Fruit fly (Drosophila melanogaster) whole organism, embryonic: Measurements from ENCODE around the gene CG13002.

Source experiments
- BEAF-32 ChIP-seq: fragments of 200-800 bp; sonication (Bioruptor generic); optimal IDR thresholded peaks from 3 replicates; lab custom pipeline; 2017; ENCODE audit warnings: missing biosample characterization, missing genetic modification characterization, mild to moderate bottlenecking, moderate library complexity, missing genetic modification reagents
- CG10274 ChIP-seq: fragments of 200-800 bp; sonication (Bioruptor generic); optimal IDR thresholded peaks from 3 replicates; lab custom pipeline; 2017; ENCODE audit warnings: missing biosample characterization, mild to moderate bottlenecking, missing genetic modification characterization
- CG10321 ChIP-seq: fragments of 200-800 bp; sonication (Bioruptor generic); IDR thresholded peaks from 2 replicates; pipeline ENCODE4 v1.3.6; 2022; ENCODE audit warnings: missing biosample characterization, missing genetic modification characterization
- CG10543 ChIP-seq: fragments of 200-800 bp; sonication (Bioruptor generic); optimal IDR thresholded peaks from 3 replicates; lab custom pipeline; 2017; ENCODE audit warnings: missing biosample characterization, mild to moderate bottlenecking, missing genetic modification characterization, moderate library complexity
- CG11398 ChIP-seq: fragments of 200-800 bp; sonication (Bioruptor generic); optimal IDR thresholded peaks from 2 replicates; lab custom pipeline; 2016; ENCODE audit warnings: missing biosample characterization, missing genetic modification characterization
- CG12236 ChIP-seq: fragments of 200-800 bp; sonication (Bioruptor generic); optimal IDR thresholded peaks from 2 replicates; lab custom pipeline; 2016; ENCODE audit warnings: missing biosample characterization, missing genetic modification characterization
- CG13296 ChIP-seq: fragments of 200-800 bp; sonication (Bioruptor generic); optimal IDR thresholded peaks from 3 replicates; lab custom pipeline; 2018; ENCODE audit warnings: missing biosample characterization, mild to moderate bottlenecking, missing genetic modification characterization
- CG15514 ChIP-seq: fragments of 200-800 bp; sonication (Bioruptor generic); optimal IDR thresholded peaks from 3 replicates; lab custom pipeline; 2017; ENCODE audit warnings: missing biosample characterization, missing genetic modification characterization, mild to moderate bottlenecking, moderate library complexity, missing genetic modification reagents
- CG16779 ChIP-seq: fragments of 200-800 bp; sonication (Bioruptor generic); IDR thresholded peaks from 2 replicates; pipeline ENCODE4 v1.3.6; 2022; ENCODE audit warnings: missing biosample characterization, missing genetic modification characterization
- CG2678 ChIP-seq: fragments of 200-800 bp; sonication (Bioruptor generic); optimal IDR thresholded peaks from 3 replicates; lab custom pipeline; 2019; ENCODE audit warnings: missing biosample characterization, mild to moderate bottlenecking, missing genetic modification characterization, moderate library complexity
- CG30431 ChIP-seq: fragments of 200-800 bp; sonication (Bioruptor generic); optimal IDR thresholded peaks from 2 replicates; lab custom pipeline; 2017; ENCODE audit warnings: missing biosample characterization, missing genetic modification characterization
- CG32772 ChIP-seq: fragments of 200-800 bp; sonication (Bioruptor generic); IDR thresholded peaks from 2 replicates; pipeline ENCODE4 v1.3.6; 2022; ENCODE audit warnings: missing biosample characterization, missing genetic modification characterization
- CG3281 ChIP-seq: fragments of 200-800 bp; sonication (Bioruptor generic); optimal IDR thresholded peaks from 3 replicates; lab custom pipeline; 2017; ENCODE audit warnings: missing biosample characterization, mild to moderate bottlenecking, missing genetic modification characterization
- CG33213 ChIP-seq: fragments of 200-800 bp; sonication (Bioruptor generic); optimal IDR thresholded peaks from 3 replicates; lab custom pipeline; 2016; ENCODE audit warnings: missing biosample characterization, missing genetic modification characterization
- CG42726 ChIP-seq: fragments of 200-800 bp; sonication (Bioruptor generic); IDR thresholded peaks from 2 replicates; pipeline ENCODE4 v1.3.6; 2022; ENCODE audit warnings: missing biosample characterization, missing genetic modification characterization; ENCODE audit not compliant: partially characterized antibody
- CG4360 ChIP-seq: fragments of 200-800 bp; sonication (Bioruptor generic); IDR thresholded peaks from 2 replicates; pipeline ENCODE4 v1.3.6; 2022; ENCODE audit warnings: missing biosample characterization, missing genetic modification characterization
- CG6791 ChIP-seq: fragments of 200-800 bp; sonication (Bioruptor generic); IDR thresholded peaks from 3 replicates; pipeline ENCODE4 v1.3.6; 2022; ENCODE audit warnings: missing biosample characterization, missing genetic modification characterization; ENCODE audit not compliant: partially characterized antibody
- CG8290 ChIP-seq, 3 experiments: fragments of 200-800 bp; sonication (Bioruptor generic); optimal IDR thresholded peaks; 2 replicates each; lab custom pipeline; 2016 to 2019; ENCODE audit warnings: missing biosample characterization in 3 of 3, missing genetic modification characterization in 3 of 3, mild to moderate bottlenecking in 2 of 3, moderate library complexity in 1 of 3
- CG8944 ChIP-seq: fragments of 200-800 bp; sonication (Bioruptor generic); optimal IDR thresholded peaks from 3 replicates; lab custom pipeline; 2016; ENCODE audit warnings: missing biosample characterization, missing genetic modification characterization
- CG9932 ChIP-seq: fragments of 200-800 bp; sonication (Bioruptor generic); IDR thresholded peaks from 2 replicates; pipeline ENCODE4 v1.3.6; 2022; ENCODE audit warnings: missing biosample characterization, missing genetic modification characterization
- Deaf1 ChIP-seq: fragments of 200-800 bp; optimal IDR thresholded peaks from 3 replicates; lab custom pipeline; 2019; ENCODE audit warnings: missing biosample characterization, mild to moderate bottlenecking, missing genetic modification characterization, moderate library complexity
- Dref ChIP-seq: fragments of 200-800 bp; sonication (Bioruptor generic); IDR thresholded peaks from 2 replicates; pipeline ENCODE4 v1.3.6; 2022; ENCODE audit warnings: missing biosample characterization, missing genetic modification characterization
- Fer1 ChIP-seq: fragments of 200-800 bp; sonication (Bioruptor generic); optimal IDR thresholded peaks from 2 replicates; lab custom pipeline; 2017; ENCODE audit warnings: missing biosample characterization, mild to moderate bottlenecking, missing genetic modification characterization
- Fer2 ChIP-seq: fragments of 200-800 bp; sonication (Bioruptor generic); optimal IDR thresholded peaks from 2 replicates; lab custom pipeline; 2018; ENCODE audit warnings: missing biosample characterization, mild to moderate bottlenecking, missing genetic modification characterization, moderate library complexity
- HLH4C ChIP-seq: fragments of 200-800 bp; sonication (Bioruptor generic); IDR thresholded peaks from 3 replicates; pipeline ENCODE4 v1.3.6; 2022; ENCODE audit warnings: missing biosample characterization, missing genetic modification characterization; ENCODE audit not compliant: partially characterized antibody
- Hmr ChIP-seq: fragments of 200-800 bp; sonication (Bioruptor generic); optimal IDR thresholded peaks from 3 replicates; lab custom pipeline; 2017; ENCODE audit warnings: mild to moderate bottlenecking, missing biosample characterization, missing genetic modification reagents, missing genetic modification characterization
- MBD-R2 ChIP-seq: fragments of 200-800 bp; sonication (Bioruptor generic); IDR thresholded peaks from 2 replicates; pipeline ENCODE4 v1.3.6; 2022; ENCODE audit warnings: missing biosample characterization, missing genetic modification characterization
- Opbp ChIP-seq: fragments of 200-800 bp; sonication (Bioruptor generic); IDR thresholded peaks from 3 replicates; pipeline ENCODE4 v1.3.6; 2022; ENCODE audit warnings: missing biosample characterization, missing genetic modification characterization; ENCODE audit not compliant: partially characterized antibody
- Rfx ChIP-seq: fragments of 200-800 bp; sonication (Bioruptor generic); IDR thresholded peaks from 2 replicates; pipeline ENCODE4 v1.3.6; 2022; ENCODE audit warnings: missing biosample characterization, missing genetic modification characterization
- abd-A ChIP-seq: fragments of 200-800 bp; sonication (Bioruptor generic); optimal IDR thresholded peaks from 3 replicates; lab custom pipeline; 2019; ENCODE audit warnings: missing biosample characterization, mild to moderate bottlenecking, missing genetic modification characterization, moderate library complexity
- cato ChIP-seq: fragments of 200-800 bp; sonication (Bioruptor generic); optimal IDR thresholded peaks from 2 replicates; lab custom pipeline; 2016; ENCODE audit warnings: missing biosample characterization, missing genetic modification characterization, borderline replicate concordance
- caup ChIP-seq: fragments of 200-800 bp; sonication (Bioruptor generic); optimal IDR thresholded peaks from 3 replicates; lab custom pipeline; 2017; ENCODE audit warnings: missing biosample characterization, mild to moderate bottlenecking, missing genetic modification characterization, moderate library complexity; ENCODE audit not compliant: severe bottlenecking
- danr ChIP-seq: fragments of 200-800 bp; sonication (Bioruptor generic); IDR thresholded peaks from 2 replicates; pipeline ENCODE4 v1.3.6; 2022; ENCODE audit warnings: missing biosample characterization, missing genetic modification characterization
- dysf ChIP-seq: fragments of 200-800 bp; sonication (Bioruptor generic); IDR thresholded peaks from 3 replicates; pipeline ENCODE4 v1.3.6; 2022; ENCODE audit warnings: missing biosample characterization, missing genetic modification characterization
- grn ChIP-seq: fragments of 200-800 bp; sonication (Bioruptor generic); optimal IDR thresholded peaks from 3 replicates; lab custom pipeline; 2017; ENCODE audit warnings: missing biosample characterization, missing genetic modification characterization
- hkb ChIP-seq, 2 experiments: fragments of 200-800 bp in 1 of 2; fragments of >200 bp in 1 of 2; sonication (Bioruptor generic) in 1 of 2; IDR thresholded peaks in 1 of 2; optimal IDR thresholded peaks in 1 of 2; 2 replicates each; pipeline versions ENCODE4 v1.3.6 to Lab custom; 2017 to 2022; ENCODE audit warnings: missing biosample characterization in 1 of 2, missing genetic modification characterization in 1 of 2
- lov ChIP-seq, 2 experiments: fragments of 200-800 bp in 1 of 2; fragments of >200 bp in 1 of 2; sonication (Bioruptor generic) in 1 of 2; IDR thresholded peaks in 1 of 2; optimal IDR thresholded peaks in 1 of 2; 2 replicates in 1 of 2; 3 replicates in 1 of 2; pipeline versions ENCODE4 v1.3.6 to Lab custom; 2017 to 2022; ENCODE audit warnings: missing biosample characterization in 1 of 2, missing genetic modification characterization in 1 of 2
- pita ChIP-seq: fragments of 200-800 bp; sonication (Bioruptor generic); optimal IDR thresholded peaks from 2 replicates; lab custom pipeline; 2017; ENCODE audit warnings: missing biosample characterization, mild to moderate bottlenecking, missing genetic modification characterization
- row ChIP-seq: fragments of 200-800 bp; sonication (Bioruptor generic); IDR thresholded peaks from 3 replicates; pipeline ENCODE4 v1.3.6; 2022; ENCODE audit warnings: missing biosample characterization, missing genetic modification characterization
- run ChIP-seq: fragments of 200-800 bp; sonication (Bioruptor generic); optimal IDR thresholded peaks from 3 replicates; lab custom pipeline; 2018; ENCODE audit warnings: missing biosample characterization, mild to moderate bottlenecking, missing genetic modification characterization
- schlank ChIP-seq: fragments of 200-800 bp; sonication (Bioruptor generic); optimal IDR thresholded peaks from 2 replicates; lab custom pipeline; 2018; ENCODE audit warnings: missing biosample characterization, mild to moderate bottlenecking, missing genetic modification characterization
- seq ChIP-seq: fragments of 200-800 bp; sonication (Bioruptor generic); IDR thresholded peaks from 2 replicates; pipeline ENCODE4 v1.3.6; 2022; ENCODE audit warnings: missing biosample characterization, missing genetic modification characterization
- so ChIP-seq: fragments of 200-800 bp; sonication (Bioruptor generic); IDR thresholded peaks from 3 replicates; pipeline ENCODE4 v1.3.6; 2022; ENCODE audit warnings: missing biosample characterization, missing genetic modification characterization
- sob ChIP-seq: fragments of 200-800 bp; sonication (Bioruptor generic); IDR thresholded peaks from 2 replicates; pipeline ENCODE4 v1.3.6; 2022; ENCODE audit warnings: missing biosample characterization, missing genetic modification characterization
- stc ChIP-seq: fragments of 200-800 bp; sonication (Bioruptor generic); IDR thresholded peaks from 2 replicates; pipeline ENCODE4 v1.3.6; 2022; ENCODE audit warnings: missing biosample characterization, missing genetic modification characterization
- twi ChIP-seq: fragments of 200-800 bp; optimal IDR thresholded peaks from 2 replicates; lab custom pipeline; 2019; ENCODE audit warnings: missing biosample characterization, mild to moderate bottlenecking, missing genetic modification characterization, moderate library complexity

The CG13002 gene

DNA sequence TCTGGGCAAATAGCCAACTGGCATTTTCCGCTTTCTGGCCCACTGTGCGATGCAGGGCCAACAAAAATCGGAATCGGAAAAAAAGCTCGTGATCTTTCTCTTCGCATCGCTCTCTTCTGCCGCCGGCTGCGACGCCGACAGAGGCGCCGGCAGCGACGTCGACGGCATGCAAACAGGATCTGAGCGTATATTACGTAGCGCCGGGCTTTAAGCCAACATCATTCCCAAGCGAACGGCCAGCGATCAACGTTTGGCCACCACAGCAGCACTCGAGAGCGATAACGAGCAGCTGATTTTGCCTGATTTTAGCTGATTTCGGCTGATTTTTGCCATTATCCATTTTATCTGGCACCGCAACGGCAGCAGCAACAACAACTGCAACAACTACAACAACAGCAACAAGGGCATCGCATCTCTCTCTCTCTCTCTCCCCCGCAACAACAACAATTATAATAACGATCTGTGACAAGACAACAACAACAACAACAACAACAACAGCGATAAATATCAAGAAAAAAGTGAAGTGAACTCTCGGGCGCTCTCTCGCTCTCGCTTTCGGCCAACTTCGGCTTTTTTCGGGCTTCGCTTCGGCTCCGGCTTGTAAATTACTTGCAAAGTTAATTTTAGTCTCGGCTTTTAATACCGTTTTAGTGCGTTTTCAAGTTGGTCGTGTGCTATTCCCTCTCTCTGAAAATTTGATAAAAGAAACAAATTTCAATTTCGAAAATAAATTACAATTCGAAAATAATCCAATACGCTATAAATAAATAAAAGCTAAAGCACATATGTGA, 23.6 kb downstream of the CG13002 start, which contains the start of gene CG4928 (continued):
- no peak for TF ChIP-seq cato (GFP tag; lab: Kevin White, UChicago)
- TF ChIP-seq CG10321: no peak
- TF ChIP-seq CG6791 (GFP tag; lab: Robert Waterston, UW): no peak
- TF ChIP-seq HLH4C (GFP tag; lab: Robert Waterston, UW): no peak
- TF ChIP-seq row (GFP tag; lab: Robert Waterston, UW): 0 out of 3 replicates have a peak, but pooled peaks have one; percentile 32
- peak; percentile 84 for TF ChIP-seq CG4360 (GFP tag; lab: Robert Waterston, UW)
- no peak for TF ChIP-seq hkb (optimal IDR thresholded peaks at IDR 0.05; lab: Kevin White, UChicago)
- no peak for TF ChIP-seq hkb (GFP tag; IDR thresholded peaks at IDR 0.05; lab: Robert Waterston, UW)
- no peak for TF ChIP-seq run (tag; lab: Kevin White, UChicago)
- TF ChIP-seq pita: no peak
- peak; percentile 96 for TF ChIP-seq Deaf1 (tag; lab: Kevin White, UChicago)
- 0 out of 3 replicates have a peak, but pooled peaks have one; percentile 22 for TF ChIP-seq so (GFP tag; lab: Robert Waterston, UW)
- no peak for TF ChIP-seq CG11398 (GFP tag; lab: Kevin White, UChicago)
- no peak for TF ChIP-seq Dref (GFP tag; lab: Robert Waterston, UW)
- no peak for TF ChIP-seq CG33213 (GFP tag; lab: Kevin White, UChicago)
- TF ChIP-seq twi (tag; lab: Kevin White, UChicago): no peak
- no peak for TF ChIP-seq BEAF-32 (GFP tag; lab: Kevin White, UChicago)
- no peak for TF ChIP-seq CG42726 (GFP tag; lab: Robert Waterston, UW)
- no peak for TF ChIP-seq CG8944 (GFP tag; lab: Kevin White, UChicago)
- no peak for TF ChIP-seq CG30431 (GFP tag; lab: Kevin White, UChicago)
- TF ChIP-seq CG16779 (GFP tag; lab: Robert Waterston, UW): no peak
- TF ChIP-seq CG10274 (GFP tag; lab: Kevin White, UChicago): no peak
- peak; percentile 75 for TF ChIP-seq abd-A (tag; lab: Kevin White, UChicago)
- no peak for TF ChIP-seq stc (GFP tag; lab: Robert Waterston, UW)
- TF ChIP-seq grn (GFP tag; lab: Kevin White, UChicago): peak; percentile 45

DNA sequence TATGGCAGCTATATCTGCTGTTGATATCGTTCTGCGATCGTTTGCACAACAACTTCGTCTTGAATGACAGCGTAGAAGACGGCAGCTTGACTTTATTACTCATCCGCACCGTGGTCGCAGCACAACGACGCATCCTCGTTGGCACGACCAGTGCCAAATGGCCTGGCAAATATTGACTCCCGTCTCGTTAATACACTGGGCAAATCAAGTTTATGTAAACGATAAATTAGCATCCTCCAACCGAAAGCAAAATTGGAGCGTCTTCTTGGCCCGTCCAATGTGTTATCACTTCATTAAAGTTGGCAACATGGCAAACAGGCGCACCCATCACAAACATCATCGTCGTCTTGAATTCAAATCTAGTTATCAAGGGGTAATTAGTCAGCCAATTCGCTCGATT, 27.9 kb downstream of the CG13002 start:
- TF ChIP-seq CG8290 (GFP tag; optimal IDR thresholded peaks at IDR 0.05; lab: Kevin White, UChicago) (no peak), CG8290 (tag; optimal IDR thresholded peaks at IDR 0.05; lab: Kevin White, UChicago) (peak in 1 of 2 experiments; percentile 30), CG10543 (GFP tag; lab: Kevin White, UChicago) (peak; percentile 9), MBD-R2 (GFP tag; lab: Robert Waterston, UW) (no peak), Opbp (no peak), lov (optimal IDR thresholded peaks at IDR 0.05; lab: Kevin White, UChicago) (no peak), lov (GFP tag; IDR thresholded peaks at IDR 0.05; lab: Robert Waterston, UW) (no peak), CG12236 (GFP tag; lab: Kevin White, UChicago) (no peak), Fer2 (tag; lab: Kevin White, UChicago) (no peak), schlank (tag; lab: Kevin White, UChicago) (peak; percentile 10), CG2678 (tag; lab: Kevin White, UChicago) (peak; percentile 23), CG15514 (peak; percentile 15), CG9932 (GFP tag; lab: Robert Waterston, UW) (peak; percentile 8; the same call in 1 of the 2 replicates), Fer1 (peak; percentile 19), Rfx (0 out of 2 replicates have a peak, but pooled peaks have one; percentile 20), caup (peak; percentile 3), dysf (GFP tag; lab: Robert Waterston, UW) (0 out of 3 replicates have a peak, but pooled peaks have one; percentile 16), CG32772 (GFP tag; lab: Robert Waterston, UW) (no peak), CG33213 (GFP tag; lab: Kevin White, UChicago) (no peak), Hmr (GFP tag; lab: Kevin White, UChicago) (peak; percentile 9), danr (GFP tag; lab: Robert Waterston, UW) (peak; percentile 8; the same call in 1 of the 2 replicates), CG13296 (GFP tag; lab: Kevin White, UChicago) (peak; percentile 7), sob (GFP tag; lab: Robert Waterston, UW) (0 out of 2 replicates have a peak, but pooled peaks have one; percentile 14), seq (peak; percentile 34; the same call in 1 of the 2 replicates), CG3281 (peak; percentile 7)
